Worm (Caenorhabditis elegans) whole organism, L3 larva: ENCODE data around the gene josd-1.
"Not testable (repeated sequence)": the region's sequence is repeated elsewhere in the genome, so short reads cannot be mapped to it uniquely, and the experiment has no call there.

ENCODE experiments used
- R02D3.7 ChIP-seq: fragments of 150-350 bp; optimal IDR thresholded peaks from 2 replicates; lab custom pipeline; 2014; ENCODE audit warnings: missing biosample characterization, missing genetic modification characterization
- ama-1 ChIP-seq: fragments of 150-350 bp; optimal IDR thresholded peaks from 2 replicates; lab custom pipeline; 2018
- hmg-11 ChIP-seq: sonication (generic microtip); optimal IDR thresholded peaks from 2 replicates; lab custom pipeline; 2016; ENCODE audit warnings: missing genetic modification characterization, missing compliant biosample characterization
- jun-1 ChIP-seq: fragments of 150-350 bp; optimal IDR thresholded peaks from 2 replicates; lab custom pipeline; 2014; ENCODE audit warnings: missing biosample characterization, missing genetic modification reagents, missing genetic modification characterization
- lin-39 ChIP-seq: fragments of 150-350 bp; optimal IDR thresholded peaks from 2 replicates; lab custom pipeline; 2018; ENCODE audit warnings: missing biosample characterization, missing genetic modification reagents, missing genetic modification characterization
- nfya-1 ChIP-seq: sonication (generic microtip); optimal IDR thresholded peaks from 2 replicates; lab custom pipeline; 2017; ENCODE audit warnings: missing genetic modification characterization, mild to moderate bottlenecking, missing compliant biosample characterization, antibody characterized with exemption, moderate library complexity; ENCODE audit not compliant: insufficient read depth
- nhr-12 ChIP-seq: fragments of 150-350 bp; optimal IDR thresholded peaks from 2 replicates; lab custom pipeline; 2014; ENCODE audit warnings: missing biosample characterization, missing genetic modification characterization
- nhr-25 ChIP-seq: sonication (generic microtip); optimal IDR thresholded peaks from 2 replicates; lab custom pipeline; 2017; ENCODE audit warnings: missing biosample characterization, missing genetic modification characterization
- nhr-77 ChIP-seq: fragments of 150-350 bp; optimal IDR thresholded peaks from 2 replicates; lab custom pipeline; 2014; ENCODE audit warnings: missing biosample characterization, missing genetic modification characterization
- pha-4 ChIP-seq: fragments of 150-350 bp; optimal IDR thresholded peaks from 2 replicates; lab custom pipeline; 2014; ENCODE audit warnings: missing biosample characterization, missing genetic modification reagents, missing genetic modification characterization
- sea-2 ChIP-seq: fragments of 150-350 bp; sonication (generic microtip); optimal IDR thresholded peaks from 4 replicates; lab custom pipeline; 2014; ENCODE audit warnings: missing biosample characterization, missing genetic modification reagents, missing genetic modification characterization
- unc-39 ChIP-seq: sonication (generic microtip); optimal IDR thresholded peaks from 4 replicates; lab custom pipeline; 2017; ENCODE audit warnings: missing biosample characterization, missing genetic modification characterization

The josd-1 gene

ce11 chrIII:2881117-2881516, 44.7 kb downstream of the josd-1 start:
- no peak for TF ChIP-seq unc-39
- TF ChIP-seq nhr-25, result no peak
- TF ChIP-seq pha-4, result peak; percentile 11
- no peak for TF ChIP-seq ama-1 (lab: Kevin White, UChicago)
- no peak for TF ChIP-seq sea-2 (GFP tag; lab: Kevin White, UChicago)
- peak; percentile 8 for TF ChIP-seq nfya-1 (tag; lab: Kevin White, UChicago)
- peak; percentile 49 for TF ChIP-seq hmg-11
- TF ChIP-seq R02D3.7 (tag; lab: Kevin White, UChicago), result no peak
- TF ChIP-seq nhr-12 (tag; lab: Kevin White, UChicago), result no peak

- TF ChIP-seq jun-1; nhr-77; lin-39 (tag; lab: Kevin White, UChicago): not testable (repeated sequence)
Observed at ce11 chrIII:2881989-2882388, 45.5 kb downstream of the josd-1 start, which contains the start of gene F56F11.2. F56F11.2 (plus strand) TSS chrIII:2882289.
